In genomic region chr3R:10888633-10889519, dm6 we compare ENCODE assay signal across 5 fruit fly cellular contexts.
TF ChIP-seq lines count a peak whose summit lies in the region.

No protein-coding gene starts in this region.

TF ChIP-seq in whole organism, adult, 20 proteins besides CTCF, POLR2A, EP300 and RAD21 (continued from another document):
- TF ChIP-seq CG7101 (tag; optimal IDR thresholded peaks at IDR 0.05; lab: Kevin White, UChicago) (peak; percentile 12), cic (GFP tag; optimal IDR thresholded peaks at IDR 0.05; lab: Kevin White, UChicago) (peak; percentile 60)

TF ChIP-seq in whole organism, embryonic, 481 proteins besides CTCF, POLR2A, EP300 and RAD21 (continued from another document and continues in another):
- TF ChIP-seq Meics (GFP tag; optimal IDR thresholded peaks at IDR 0.05; lab: Kevin White, UChicago): peak; percentile 31
- TF ChIP-seq mirr (GFP tag; optimal IDR thresholded peaks at IDR 0.05; lab: Kevin White, UChicago): peak; percentile 82
- peak; percentile 23 for TF ChIP-seq kni (GFP tag; optimal IDR thresholded peaks at IDR 0.05; lab: Kevin White, UChicago)
- peak; percentile 79 for TF ChIP-seq HLHmδ (GFP tag; optimal IDR thresholded peaks at IDR 0.05; lab: Kevin White, UChicago)
- 0 out of 2 replicates have a peak, but pooled peaks have one; percentile 16 for TF ChIP-seq CG31224 (GFP tag; IDR thresholded peaks at IDR 0.05; lab: Robert Waterston, UW)
- TF ChIP-seq CG32772 (GFP tag; IDR thresholded peaks at IDR 0.05; lab: Robert Waterston, UW): peak; percentile 21; the same call in 1 of the 2 replicates
- peak; percentile 83 for TF ChIP-seq yki (optimal IDR thresholded peaks at IDR 0.05; lab: Kevin White, UChicago)
- peak; percentile 80 for TF ChIP-seq sens (GFP tag; lab: Kevin White, UChicago)
- TF ChIP-seq Atf6 (GFP tag; IDR thresholded peaks at IDR 0.05; lab: Robert Waterston, UW): peak; percentile 56; the same call in 1 of the 2 replicates
- peak; percentile 19 to 26 for TF ChIP-seq dpn (GFP tag; optimal IDR thresholded peaks at IDR 0.05; lab: Kevin White, UChicago)
- TF ChIP-seq zen (tag; optimal IDR thresholded peaks at IDR 0.05; lab: Kevin White, UChicago): no peak
- TF ChIP-seq BtbVII (GFP tag; optimal IDR thresholded peaks at IDR 0.05; lab: Kevin White, UChicago): peak; percentile 33
- peak; percentile 65 for TF ChIP-seq row (GFP tag; IDR thresholded peaks at IDR 0.05; lab: Robert Waterston, UW)
- TF ChIP-seq HmgZ (tag; optimal IDR thresholded peaks at IDR 0.05; lab: Kevin White, UChicago): peak; percentile 25
- no peak for TF ChIP-seq gce (GFP tag; IDR thresholded peaks at IDR 0.05; lab: Robert Waterston, UW)
- TF ChIP-seq CG34376 (GFP tag; optimal IDR thresholded peaks at IDR 0.05; lab: Kevin White, UChicago): peak; percentile 54
- peak; percentile 38 for TF ChIP-seq CG18599 (GFP tag; optimal IDR thresholded peaks at IDR 0.05; lab: Kevin White, UChicago)
- peak; percentile 40 for TF ChIP-seq CG10366 (GFP tag; IDR thresholded peaks at IDR 0.05; lab: Robert Waterston, UW)
- TF ChIP-seq Bgb (GFP tag; IDR thresholded peaks at IDR 0.05; lab: Robert Waterston, UW; ENCODE audit: partially characterized antibody): 0 out of 2 replicates have a peak, but pooled peaks have one; percentile 34
- no peak for TF ChIP-seq CG2712 (tag; optimal IDR thresholded peaks at IDR 0.05; lab: Kevin White, UChicago)
- TF ChIP-seq CG10147 (GFP tag; optimal IDR thresholded peaks at IDR 0.05; lab: Kevin White, UChicago): peak; percentile 20
- peak; percentile 34 for TF ChIP-seq Fer2 (tag; optimal IDR thresholded peaks at IDR 0.05; lab: Kevin White, UChicago)
- TF ChIP-seq Hand (GFP tag; optimal IDR thresholded peaks at IDR 0.05; lab: Kevin White, UChicago): peak; percentile 44
- TF ChIP-seq CG31365 (tag; optimal IDR thresholded peaks at IDR 0.05; lab: Kevin White, UChicago): peak; percentile 1
- TF ChIP-seq CG7357 (GFP tag; IDR thresholded peaks at IDR 0.05; lab: Robert Waterston, UW): no peak
- peak; percentile 90 for TF ChIP-seq Med (GFP tag; lab: Kevin White, UChicago)
- peak; percentile 19 for TF ChIP-seq wek (GFP tag; optimal IDR thresholded peaks at IDR 0.05; lab: Kevin White, UChicago)
- no peak for TF ChIP-seq lov (optimal IDR thresholded peaks at IDR 0.05; lab: Kevin White, UChicago)
- TF ChIP-seq lov (GFP tag; IDR thresholded peaks at IDR 0.05; lab: Robert Waterston, UW): peak; percentile 61; the same call in 1 of the 3 replicates
- peak; percentile 44; the same call in 1 of the 3 replicates for TF ChIP-seq dysf (GFP tag; IDR thresholded peaks at IDR 0.05; lab: Robert Waterston, UW)
- TF ChIP-seq Aef1 (GFP tag; IDR thresholded peaks at IDR 0.05; lab: Robert Waterston, UW): peak; percentile 27; the same call in 1 of the 3 replicates

TF ChIP-seq in whole organism, prepupa, 60 proteins besides CTCF, POLR2A, EP300 and RAD21 (continued from another document and continues in another):
- TF ChIP-seq spab (GFP tag; optimal IDR thresholded peaks at IDR 0.05; lab: Kevin White, UChicago) (peak; percentile 81), ss (GFP tag; optimal IDR thresholded peaks at IDR 0.05; lab: Kevin White, UChicago) (peak; percentile 97 to 98), fd85E (GFP tag; optimal IDR thresholded peaks at IDR 0.05; lab: Kevin White, UChicago) (peak; percentile 60), CG6808 (GFP tag; optimal IDR thresholded peaks at IDR 0.05; lab: Kevin White, UChicago) (peak; percentile 95), Met (GFP tag; optimal IDR thresholded peaks at IDR 0.05; lab: Kevin White, UChicago) (peak; percentile 29), Sox15 (GFP tag; optimal IDR thresholded peaks at IDR 0.05; lab: Kevin White, UChicago) (no peak), CG9139 (GFP tag; optimal IDR thresholded peaks at IDR 0.05; lab: Kevin White, UChicago) (peak; percentile 96), Eip75B (GFP tag; optimal IDR thresholded peaks at IDR 0.05; lab: Kevin White, UChicago) (peak; percentile 50), Lpt (GFP tag; optimal IDR thresholded peaks at IDR 0.05; lab: Kevin White, UChicago) (peak; percentile 31), CG31627 (GFP tag; optimal IDR thresholded peaks at IDR 0.05; lab: Kevin White, UChicago) (peak; percentile 3), esn (GFP tag; optimal IDR thresholded peaks at IDR 0.05; lab: Kevin White, UChicago) (no peak), CG10669 (GFP tag; optimal IDR thresholded peaks at IDR 0.05; lab: Kevin White, UChicago) (peak; percentile 47), achi (GFP tag; optimal IDR thresholded peaks at IDR 0.05; lab: Kevin White, UChicago) (peak; percentile 16), CG1621 (tag; optimal IDR thresholded peaks at IDR 0.05; lab: Kevin White, UChicago) (peak; percentile 63), pdm3 (GFP tag; optimal IDR thresholded peaks at IDR 0.05; lab: Kevin White, UChicago) (peak; percentile 17), CG6854 (GFP tag; optimal IDR thresholded peaks at IDR 0.05; lab: Kevin White, UChicago) (peak; percentile 57), CG11762 (GFP tag; optimal IDR thresholded peaks at IDR 0.05; lab: Kevin White, UChicago; ENCODE audit: insufficient read depth) (peak; percentile 62), vri (GFP tag; optimal IDR thresholded peaks at IDR 0.05; lab: Kevin White, UChicago) (no peak), CG3032 (tag; optimal IDR thresholded peaks at IDR 0.05; lab: Kevin White, UChicago) (peak; percentile 62), CG3919 (GFP tag; optimal IDR thresholded peaks at IDR 0.05; lab: Kevin White, UChicago) (peak; percentile 38), CG6792 (GFP tag; optimal IDR thresholded peaks at IDR 0.05; lab: Kevin White, UChicago) (no peak), CG15336 (GFP tag; IDR thresholded peaks at IDR 0.05; lab: Robert Waterston, UW) (peak; percentile 57), Gug (GFP tag; IDR thresholded peaks at IDR 0.05; lab: Robert Waterston, UW) (0 out of 2 replicates have a peak, but pooled peaks have one; percentile 19), OdsH (GFP tag; optimal IDR thresholded peaks at IDR 0.05; lab: Kevin White, UChicago) (peak; percentile 25), CG6276 (GFP tag; optimal IDR thresholded peaks at IDR 0.05; lab: Kevin White, UChicago) (peak; percentile 77), eg (GFP tag; IDR thresholded peaks at IDR 0.05; lab: Robert Waterston, UW) (peak; percentile 77; the same call in 2 of the 3 replicates), CG32006 (GFP tag; optimal IDR thresholded peaks at IDR 0.05; lab: Kevin White, UChicago) (peak; percentile 47), CG16779 (tag; optimal IDR thresholded peaks at IDR 0.05; lab: Kevin White, UChicago) (peak; percentile 73), Ets96B (tag; optimal IDR thresholded peaks at IDR 0.05; lab: Kevin White, UChicago) (peak; percentile 25), salr (GFP tag; optimal IDR thresholded peaks at IDR 0.05; lab: Kevin White, UChicago) (peak; percentile 24 to 50), lz (GFP tag; optimal IDR thresholded peaks at IDR 0.05; lab: Kevin White, UChicago) (peak; percentile 21), fd59A (GFP tag; optimal IDR thresholded peaks at IDR 0.05; lab: Kevin White, UChicago) (no peak), CG11902 (GFP tag; optimal IDR thresholded peaks at IDR 0.05; lab: Kevin White, UChicago) (no peak)

TF ChIP-seq in whole organism, pupa, 21 proteins besides CTCF, POLR2A, EP300 and RAD21 (continued from another document):
- TF ChIP-seq gl (tag; optimal IDR thresholded peaks at IDR 0.05; lab: Kevin White, UChicago) (peak; percentile 94), Snoo (tag; optimal IDR thresholded peaks at IDR 0.05; lab: Kevin White, UChicago) (peak; percentile 26)

TF ChIP-seq in whole organism, wandering third instar larva, 38 proteins besides CTCF, POLR2A, EP300 and RAD21 (continued from another document):
- TF ChIP-seq sv (GFP tag; optimal IDR thresholded peaks at IDR 0.05; lab: Kevin White, UChicago) (peak; percentile 19), lola (GFP tag; optimal IDR thresholded peaks at IDR 0.05; lab: Kevin White, UChicago) (no peak), Mio (GFP tag; optimal IDR thresholded peaks at IDR 0.05; lab: Kevin White, UChicago) (no peak), rgr (GFP tag; optimal IDR thresholded peaks at IDR 0.05; lab: Kevin White, UChicago) (peak; percentile 13), tai (GFP tag; optimal IDR thresholded peaks at IDR 0.05; lab: Kevin White, UChicago) (no peak), GATAd (GFP tag; optimal IDR thresholded peaks at IDR 0.05; lab: Kevin White, UChicago) (no peak), sage (GFP tag; optimal IDR thresholded peaks at IDR 0.05; lab: Kevin White, UChicago) (peak; percentile 17), woc (GFP tag; optimal IDR thresholded peaks at IDR 0.05; lab: Kevin White, UChicago) (peak; percentile 40), Hr78 (GFP tag; optimal IDR thresholded peaks at IDR 0.05; lab: Kevin White, UChicago) (no peak), pan (optimal IDR thresholded peaks at IDR 0.05; lab: Kevin White, UChicago) (no peak), N (GFP tag; optimal IDR thresholded peaks at IDR 0.05; lab: Kevin White, UChicago) (no peak), CG32264 (GFP tag; optimal IDR thresholded peaks at IDR 0.05; lab: Kevin White, UChicago) (no peak), HLH106 (tag; optimal IDR thresholded peaks at IDR 0.05; lab: Kevin White, UChicago) (peak; percentile 43), h (GFP tag; optimal IDR thresholded peaks at IDR 0.05; lab: Kevin White, UChicago) (peak; percentile 46), fru (GFP tag; optimal IDR thresholded peaks at IDR 0.05; lab: Kevin White, UChicago) (no peak), dl (GFP tag; optimal IDR thresholded peaks at IDR 0.05; lab: Kevin White, UChicago; ENCODE audit: insufficient read depth in 1 of 2, partially characterized antibody in 2 of 2) (peak; percentile 92 to 97), OdsH (GFP tag; optimal IDR thresholded peaks at IDR 0.05; lab: Kevin White, UChicago) (peak; percentile 42)
